Worm (Caenorhabditis elegans) whole organism, L2 larva: ENCODE results near the gene klp-17.

Experiments used
- C34F6.9 ChIP-seq: fragments of 150-350 bp; optimal IDR thresholded peaks from 2 replicates; lab custom pipeline; 2014; ENCODE audit warnings: missing biosample characterization, missing genetic modification characterization
- F13H6.1 ChIP-seq: sonication (generic microtip); optimal IDR thresholded peaks from 2 replicates; lab custom pipeline; 2016; ENCODE audit warnings: missing genetic modification characterization, missing compliant biosample characterization
- alr-1 ChIP-seq: fragments of 150-350 bp; optimal IDR thresholded peaks from 2 replicates; lab custom pipeline; 2014; ENCODE audit warnings: missing biosample characterization, missing genetic modification characterization
- aly-2 ChIP-seq: fragments of 150-350 bp; optimal IDR thresholded peaks from 2 replicates; lab custom pipeline; 2014; ENCODE audit warnings: missing biosample characterization, missing genetic modification characterization
- ama-1 ChIP-seq: fragments of 150-350 bp; optimal IDR thresholded peaks from 2 replicates; lab custom pipeline; 2018; ENCODE audit warnings: inconsistent platforms
- blmp-1 ChIP-seq: sonication (generic microtip); optimal IDR thresholded peaks from 2 replicates; lab custom pipeline; 2017; ENCODE audit warnings: missing genetic modification characterization, mild to moderate bottlenecking, missing compliant biosample characterization, antibody characterized with exemption, moderate library complexity; ENCODE audit not compliant: insufficient read depth
- crh-2 ChIP-seq: sonication (generic microtip); optimal IDR thresholded peaks from 2 replicates; lab custom pipeline; 2017; ENCODE audit warnings: missing biosample characterization, missing genetic modification characterization
- dmd-4 ChIP-seq: sonication (generic microtip); optimal IDR thresholded peaks from 2 replicates; lab custom pipeline; 2017; ENCODE audit warnings: missing biosample characterization, missing genetic modification characterization
- egl-27 ChIP-seq: sonication (generic microtip); optimal IDR thresholded peaks from 3 replicates; lab custom pipeline; 2017; ENCODE audit warnings: missing biosample characterization, missing genetic modification reagents, missing genetic modification characterization
- fos-1 ChIP-seq: fragments of 150-350 bp; optimal IDR thresholded peaks from 2 replicates; lab custom pipeline; 2014; ENCODE audit warnings: missing biosample characterization, missing genetic modification characterization
- gmeb-1 ChIP-seq: fragments of 150-350 bp; optimal IDR thresholded peaks from 2 replicates; lab custom pipeline; 2014; ENCODE audit warnings: missing biosample characterization, missing genetic modification characterization
- lin-11 ChIP-seq: fragments of 150-350 bp; sonication (generic microtip); optimal IDR thresholded peaks from 2 replicates; lab custom pipeline; 2014; ENCODE audit warnings: missing biosample characterization, missing genetic modification characterization, inconsistent platforms, mixed read lengths
- lin-13 ChIP-seq: fragments of 150-350 bp; optimal IDR thresholded peaks from 2 replicates; lab custom pipeline; 2014; ENCODE audit warnings: missing biosample characterization, missing genetic modification reagents, missing genetic modification characterization
- lin-39 ChIP-seq: fragments of 150-350 bp; optimal IDR thresholded peaks from 2 replicates; lab custom pipeline; 2014; ENCODE audit warnings: missing biosample characterization, missing genetic modification reagents, missing genetic modification characterization
- lsy-2 ChIP-seq, 2 experiments: fragments of 150-350 bp in 1 of 2; sonication (generic microtip) in 1 of 2; optimal IDR thresholded peaks; 2 replicates each; lab custom pipeline; 2014 to 2017; ENCODE audit warnings: missing biosample characterization in 2 of 2, missing genetic modification characterization in 2 of 2
- mab-5 ChIP-seq: fragments of 150-350 bp; optimal IDR thresholded peaks from 2 replicates; lab custom pipeline; 2014; ENCODE audit warnings: missing biosample characterization, missing genetic modification characterization
- mdl-1 ChIP-seq, 2 experiments: fragments of 150-350 bp in 1 of 2; sonication (generic microtip) in 1 of 2; optimal IDR thresholded peaks; 2 replicates each; lab custom pipeline; 2017; ENCODE audit warnings: missing biosample characterization in 2 of 2, missing genetic modification characterization in 2 of 2
- nhr-10 ChIP-seq: sonication (generic microtip); optimal IDR thresholded peaks from 2 replicates; lab custom pipeline; 2017; ENCODE audit warnings: missing biosample characterization, missing genetic modification characterization
- nhr-11 ChIP-seq: fragments of 150-350 bp; optimal IDR thresholded peaks from 2 replicates; lab custom pipeline; 2014; ENCODE audit warnings: missing biosample characterization, missing genetic modification characterization
- nhr-12 ChIP-seq: fragments of 150-350 bp; optimal IDR thresholded peaks from 2 replicates; lab custom pipeline; 2014; ENCODE audit warnings: missing biosample characterization, missing genetic modification characterization
- nhr-129 ChIP-seq: fragments of 150-350 bp; optimal IDR thresholded peaks from 2 replicates; lab custom pipeline; 2014; ENCODE audit warnings: missing biosample characterization, missing genetic modification characterization
- nhr-21 ChIP-seq: fragments of 150-350 bp; optimal IDR thresholded peaks from 2 replicates; lab custom pipeline; 2014; ENCODE audit warnings: missing biosample characterization, missing genetic modification characterization
- nhr-237 ChIP-seq: fragments of 150-350 bp; optimal IDR thresholded peaks from 2 replicates; lab custom pipeline; 2014; ENCODE audit warnings: missing biosample characterization, missing genetic modification characterization
- nhr-6 ChIP-seq: fragments of 150-350 bp; optimal IDR thresholded peaks from 2 replicates; lab custom pipeline; 2014; ENCODE audit warnings: missing biosample characterization, missing genetic modification characterization
- peb-1 ChIP-seq: fragments of 150-350 bp; optimal IDR thresholded peaks from 2 replicates; lab custom pipeline; 2014; ENCODE audit warnings: missing biosample characterization, missing genetic modification characterization
- skn-1 ChIP-seq: sonication (generic microtip); optimal IDR thresholded peaks from 2 replicates; lab custom pipeline; 2017; ENCODE audit warnings: missing biosample characterization, missing genetic modification characterization
- sma-9 ChIP-seq, 2 experiments: fragments of 150-350 bp in 1 of 2; sonication (generic microtip) in 1 of 2; optimal IDR thresholded peaks; 2 replicates each; lab custom pipeline; 2014 to 2016; ENCODE audit warnings: missing genetic modification characterization in 2 of 2, mild to moderate bottlenecking in 1 of 2, missing biosample characterization in 1 of 2, missing compliant biosample characterization in 1 of 2, missing genetic modification reagents in 1 of 2, moderate library complexity in 1 of 2
- snpc-4 ChIP-seq: fragments of 150-350 bp; optimal IDR thresholded peaks from 2 replicates; lab custom pipeline; 2014; ENCODE audit warnings: missing biosample characterization, missing genetic modification characterization
- unc-39 ChIP-seq: fragments of 150-350 bp; optimal IDR thresholded peaks from 2 replicates; lab custom pipeline; 2014; ENCODE audit warnings: missing biosample characterization, missing genetic modification characterization
- unc-62 ChIP-seq: fragments of 150-350 bp; optimal IDR thresholded peaks from 2 replicates; lab custom pipeline; 2014; ENCODE audit warnings: missing biosample characterization, missing genetic modification reagents, missing genetic modification characterization
- zag-1 ChIP-seq: fragments of 150-350 bp; optimal IDR thresholded peaks from 2 replicates; lab custom pipeline; 2014; ENCODE audit warnings: missing biosample characterization, missing genetic modification characterization
- ztf-11 ChIP-seq: sonication (generic microtip); optimal IDR thresholded peaks from 2 replicates; lab custom pipeline; 2017; ENCODE audit warnings: missing biosample characterization, missing genetic modification characterization
- ztf-4 ChIP-seq: fragments of 150-350 bp; optimal IDR thresholded peaks from 2 replicates; lab custom pipeline; 2014; ENCODE audit warnings: missing biosample characterization, missing genetic modification characterization

klp-17 gene

DNA sequence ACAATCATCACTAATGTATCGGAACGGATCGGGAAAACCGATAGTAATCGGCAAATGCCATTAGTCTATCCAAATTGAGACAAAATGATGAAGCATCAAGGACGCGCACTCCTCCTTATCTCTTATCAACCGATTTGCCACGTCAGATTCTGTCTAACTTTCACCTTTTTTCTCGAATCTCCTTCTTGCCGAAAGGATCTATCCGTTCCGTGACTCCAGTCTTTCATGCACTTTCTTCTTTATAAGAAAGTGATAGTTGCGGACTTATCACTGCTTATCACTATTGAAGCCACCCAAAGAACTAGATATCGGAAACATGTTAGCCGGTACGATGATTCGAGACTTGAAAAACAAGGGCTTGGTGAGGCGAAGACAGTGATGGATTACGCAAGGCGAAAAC, 34.5 kb upstream of the klp-17 start (continued):
- TF ChIP-seq nhr-237 (tag; lab: Kevin White, UChicago) (no peak), ztf-11 (tag; lab: Kevin White, UChicago) (no peak), crh-2 (tag; lab: Kevin White, UChicago) (peak; percentile 5), nhr-21 (peak; percentile 84), snpc-4 (tag; lab: Kevin White, UChicago) (no peak), fos-1 (tag; lab: Kevin White, UChicago) (peak; percentile 36), mab-5 (tag; lab: Kevin White, UChicago) (no peak), egl-27 (no peak), ama-1 (lab: Kevin White, UChicago) (no peak), nhr-11 (tag; lab: Kevin White, UChicago) (no peak)

DNA sequence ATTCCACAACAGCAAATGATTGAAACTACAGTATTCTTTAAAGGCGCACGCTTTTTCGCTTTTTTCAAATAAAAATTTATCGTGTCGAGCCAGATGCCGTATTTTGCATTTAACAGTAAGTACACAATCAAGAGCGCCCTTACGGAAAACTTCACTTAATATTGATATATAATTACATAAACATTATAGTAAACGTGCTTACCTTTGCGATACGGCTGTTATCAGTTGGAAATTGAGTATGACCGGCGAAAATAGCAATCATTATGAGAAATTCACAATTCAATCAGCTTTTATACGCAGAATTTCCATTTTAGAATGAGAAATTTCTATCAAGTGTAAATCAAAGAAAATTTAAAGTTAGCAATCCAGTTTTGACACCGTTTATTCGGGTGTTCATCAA, 32.8 kb upstream of the klp-17 start, which contains the start of gene B0334.20:
TSS of gene B0334.20 (minus strand) at position 262 of the 400 bp plus-strand sequence.
- peak; percentile 53 for TF ChIP-seq fos-1 (tag; lab: Kevin White, UChicago)
- no peak for TF ChIP-seq lin-11 (tag; lab: Kevin White, UChicago)

ce11 chrII:11497365-11497764, 29.9 kb upstream of the klp-17 start, which contains the start of gene B0334.5:
Gene B0334.5, plus strand, starts transcription at chrII:11497665.
- TF ChIP-seq lin-11 (tag; lab: Kevin White, UChicago) (no peak), nhr-237 (tag; lab: Kevin White, UChicago) (no peak), ztf-11 (tag; lab: Kevin White, UChicago) (no peak), ztf-4 (tag; lab: Kevin White, UChicago) (no peak), lin-39 (tag; lab: Kevin White, UChicago) (no peak), unc-62 (no peak), F13H6.1 (no peak), lin-13 (GFP tag; lab: Kevin White, UChicago) (no peak)
- TF ChIP-seq, all 48 proteins: peak for 0

ce11 chrII:11496767-11497166, 29.3 kb upstream of the klp-17 start, which contains the start of gene emc-5:
Gene emc-5, plus strand, starts transcription at chrII:11496780.
- TF ChIP-seq dmd-4 (no peak), nhr-12 (tag; lab: Kevin White, UChicago) (no peak), lsy-2 (tag; optimal IDR thresholded peaks at IDR 0.05; lab: Kevin White, UChicago) (peak in 1 of 2 experiments; percentile 34), gmeb-1 (no peak), unc-39 (tag; lab: Kevin White, UChicago) (no peak), F13H6.1 (peak; percentile 43), sma-9 (GFP tag; optimal IDR thresholded peaks at IDR 0.05; lab: Kevin White, UChicago) (peak; percentile 17), sma-9 (tag; optimal IDR thresholded peaks at IDR 0.05; lab: Kevin White, UChicago) (no peak), mab-5 (tag; lab: Kevin White, UChicago) (peak; percentile 9), lin-13 (GFP tag; lab: Kevin White, UChicago) (no peak)

DNA sequence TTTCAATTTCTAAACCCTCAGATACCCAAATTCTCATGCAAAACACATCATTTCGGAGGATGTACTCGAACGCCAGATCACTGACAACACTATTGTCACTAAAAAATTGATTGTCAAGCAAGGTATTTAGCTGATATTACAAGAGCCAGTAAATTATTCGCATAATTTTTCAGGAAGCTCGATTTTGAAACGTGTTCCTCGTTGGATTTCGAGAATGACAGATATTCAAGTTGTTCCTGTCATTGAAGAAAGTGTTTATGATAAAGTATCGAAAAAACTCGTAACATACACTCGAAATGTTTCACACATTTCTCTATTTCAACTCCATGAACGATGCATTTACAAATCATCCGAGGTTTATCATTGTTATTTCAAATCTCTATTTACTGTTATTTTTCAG, 28.4 kb upstream of the klp-17 start:
- TF ChIP-seq lsy-2 (tag; optimal IDR thresholded peaks at IDR 0.05; lab: Kevin White, UChicago) (no peak), nhr-6 (tag; lab: Kevin White, UChicago) (no peak), peb-1 (tag; lab: Kevin White, UChicago) (no peak), lin-11 (tag; lab: Kevin White, UChicago) (no peak), alr-1 (tag; lab: Kevin White, UChicago) (no peak), sma-9 (GFP tag; optimal IDR thresholded peaks at IDR 0.05; lab: Kevin White, UChicago) (no peak), sma-9 (tag; optimal IDR thresholded peaks at IDR 0.05; lab: Kevin White, UChicago) (no peak), ama-1 (lab: Kevin White, UChicago) (no peak), mdl-1 (tag; optimal IDR thresholded peaks at IDR 0.05; lab: Kevin White, UChicago) (no peak), blmp-1 (tag; lab: Kevin White, UChicago) (no peak), lin-13 (GFP tag; lab: Kevin White, UChicago) (no peak), skn-1 (no peak), ztf-11 (tag; lab: Kevin White, UChicago) (no peak), aly-2 (tag; lab: Kevin White, UChicago) (no peak), nhr-12 (tag; lab: Kevin White, UChicago) (no peak), ztf-4 (tag; lab: Kevin White, UChicago) (no peak), zag-1 (tag; lab: Kevin White, UChicago) (no peak), nhr-10 (no peak)

- TF ChIP-seq C34F6.9 (tag; lab: Kevin White, UChicago): peak; percentile 66
- no peak for TF ChIP-seq nhr-10
- TF ChIP-seq nhr-21: no peak
- TF ChIP-seq nhr-129: peak; percentile 42
- peak; percentile 16 for TF ChIP-seq gmeb-1
- TF ChIP-seq F13H6.1: no peak
- TF ChIP-seq lsy-2 (tag; optimal IDR thresholded peaks at IDR 0.05; lab: Kevin White, UChicago): peak; percentile 46 to 95
- TF ChIP-seq ama-1 (lab: Kevin White, UChicago): peak; percentile 9
- TF ChIP-seq, all 48 proteins: peak for 5
Observed at ce11 chrII:11495307-11495706, 27.9 kb upstream of the klp-17 start, which contains the start of the genes ooc-3 and B0334.4. Gene ooc-3, minus strand, starts transcription at chrII:11495321. Gene B0334.4, plus strand, starts transcription at chrII:11495692.
